Worm (Caenorhabditis elegans) whole organism, young adult: ENCODE measurements around the gene R07E5.7.

Experiments used
- B0261.1 ChIP-seq: sonication (generic microtip); optimal IDR thresholded peaks from 2 replicates; lab custom pipeline; 2016; ENCODE audit warnings: mild to moderate bottlenecking, missing genetic modification characterization, moderate library complexity, missing compliant biosample characterization
- C06A6.2 ChIP-seq: fragments of 200-800 bp; sonication (Bioruptor generic); conservative IDR thresholded peaks from 2 replicates; pipeline ENCODE4 v1.3.6; 2022; ENCODE audit warnings: missing genetic modification characterization, missing compliant biosample characterization
- F10E7.11 ChIP-seq: sonication (generic microtip); optimal IDR thresholded peaks from 2 replicates; lab custom pipeline; 2017; ENCODE audit warnings: mild to moderate bottlenecking, missing genetic modification characterization, moderate library complexity, missing compliant biosample characterization
- F33H1.4 ChIP-seq: fragments of 200-800 bp; sonication (Bioruptor generic); IDR thresholded peaks from 2 replicates; pipeline ENCODE4 v1.3.6; 2022; ENCODE audit warnings: missing genetic modification reagents, missing genetic modification characterization, missing compliant biosample characterization
- F52B5.7 ChIP-seq: sonication (generic microtip); optimal IDR thresholded peaks from 2 replicates; lab custom pipeline; 2016; ENCODE audit warnings: mild to moderate bottlenecking, missing genetic modification characterization, missing compliant biosample characterization
- F57C9.4 ChIP-seq: sonication (generic microtip); optimal IDR thresholded peaks from 2 replicates; lab custom pipeline; 2017; ENCODE audit warnings: mild to moderate bottlenecking, missing genetic modification characterization, missing compliant biosample characterization
- T26A5.8 ChIP-seq: sonication (generic microtip); optimal IDR thresholded peaks from 2 replicates; lab custom pipeline; 2016; ENCODE audit warnings: missing genetic modification characterization, missing compliant biosample characterization
- Y53F4B.3 ChIP-seq: fragments of 200-800 bp; sonication (Bioruptor generic); IDR thresholded peaks from 2 replicates; pipeline ENCODE4 v1.3.6; 2022; ENCODE audit warnings: missing genetic modification reagents, missing genetic modification characterization, missing compliant biosample characterization
- Y56A3A.18 ChIP-seq: fragments of 200-800 bp; sonication (Bioruptor generic); IDR thresholded peaks from 2 replicates; pipeline ENCODE4 v1.3.6; 2022; ENCODE audit warnings: missing genetic modification reagents, missing genetic modification characterization, missing compliant biosample characterization
- Y67H2A.10 ChIP-seq: fragments of 200-800 bp; sonication (Bioruptor generic); conservative IDR thresholded peaks from 2 replicates; pipeline ENCODE4 v1.3.6; 2022; ENCODE audit warnings: missing genetic modification reagents, missing genetic modification characterization, missing compliant biosample characterization
- ZK185.1 ChIP-seq: sonication (generic microtip); optimal IDR thresholded peaks from 2 replicates; lab custom pipeline; 2016; ENCODE audit warnings: mild to moderate bottlenecking, missing genetic modification characterization, missing compliant biosample characterization; ENCODE audit not compliant: poor library complexity, severe bottlenecking
- ama-1 ChIP-seq, 3 experiments: fragments of 150-350 bp in 1 of 3; sonication (generic microtip) in 2 of 3; optimal IDR thresholded peaks; 2 replicates each; lab custom pipeline; 2014 to 2018; ENCODE audit warnings: missing biosample characterization in 2 of 3, missing genetic modification characterization in 2 of 3, missing genetic modification reagents in 2 of 3
- aptf-3 ChIP-seq: fragments of 200-800 bp; sonication (Bioruptor generic); IDR thresholded peaks from 2 replicates; pipeline ENCODE4 v1.3.6; 2022; ENCODE audit warnings: missing genetic modification characterization, missing compliant biosample characterization
- atf-7 ChIP-seq: sonication (generic microtip); optimal IDR thresholded peaks from 2 replicates; lab custom pipeline; 2017; ENCODE audit warnings: mild to moderate bottlenecking, missing genetic modification characterization, missing compliant biosample characterization
- athp-1 ChIP-seq: sonication (generic microtip); optimal IDR thresholded peaks from 2 replicates; lab custom pipeline; 2017; ENCODE audit warnings: mild to moderate bottlenecking, missing genetic modification characterization, missing compliant biosample characterization
- attf-5 ChIP-seq: fragments of 200-800 bp; sonication (Bioruptor generic); optimal IDR thresholded peaks from 2 replicates; lab custom pipeline; 2018; ENCODE audit warnings: mild to moderate bottlenecking, missing genetic modification characterization, missing compliant biosample characterization
- attf-6 ChIP-seq: fragments of 200-800 bp; sonication (Bioruptor generic); IDR thresholded peaks from 2 replicates; pipeline ENCODE4 v1.3.6; 2022; ENCODE audit warnings: missing genetic modification reagents, missing genetic modification characterization, missing compliant biosample characterization
- bed-1 ChIP-seq: fragments of 200-800 bp; sonication (Bioruptor generic); IDR thresholded peaks from 2 replicates; pipeline ENCODE4 v1.3.6; 2022; ENCODE audit warnings: missing genetic modification reagents, missing genetic modification characterization, missing compliant biosample characterization
- ccch-3 ChIP-seq: fragments of 200-800 bp; sonication (Bioruptor generic); optimal IDR thresholded peaks from 2 replicates; lab custom pipeline; 2018; ENCODE audit warnings: mild to moderate bottlenecking, missing genetic modification characterization, missing compliant biosample characterization
- ceh-40 ChIP-seq: fragments of 200-800 bp; sonication (Bioruptor generic); IDR thresholded peaks from 2 replicates; pipeline ENCODE4 v1.3.6; 2022; ENCODE audit warnings: missing genetic modification characterization, missing compliant biosample characterization
- ceh-79 ChIP-seq: sonication (generic microtip); optimal IDR thresholded peaks from 2 replicates; lab custom pipeline; 2017; ENCODE audit warnings: mild to moderate bottlenecking, missing genetic modification characterization, missing compliant biosample characterization
- die-1 ChIP-seq: sonication (generic microtip); optimal IDR thresholded peaks from 2 replicates; lab custom pipeline; 2016; ENCODE audit warnings: missing genotype, mild to moderate bottlenecking, missing genetic modification characterization, missing compliant biosample characterization
- dpl-1 ChIP-seq: fragments of 150-350 bp; optimal IDR thresholded peaks from 2 replicates; lab custom pipeline; 2014; ENCODE audit warnings: missing biosample characterization, missing genetic modification reagents, missing genetic modification characterization
- egl-44 ChIP-seq: fragments of 200-800 bp; sonication (Bioruptor generic); IDR thresholded peaks from 2 replicates; pipeline ENCODE4 v1.3.6; 2022; ENCODE audit warnings: missing genetic modification reagents, missing genetic modification characterization, missing compliant biosample characterization
- gei-17 ChIP-seq: fragments of 200-800 bp; sonication (Bioruptor generic); optimal IDR thresholded peaks from 2 replicates; lab custom pipeline; 2018; ENCODE audit warnings: mild to moderate bottlenecking, missing genetic modification characterization, missing compliant biosample characterization
- hmg-1.2 ChIP-seq: fragments of 200-800 bp; sonication (Bioruptor generic); IDR thresholded peaks from 2 replicates; pipeline ENCODE4 v1.3.6; 2022; ENCODE audit warnings: missing genetic modification reagents, missing genetic modification characterization, missing compliant biosample characterization
- hmg-20 ChIP-seq: fragments of 200-800 bp; sonication (Bioruptor generic); IDR thresholded peaks from 2 replicates; pipeline ENCODE4 v1.3.6; 2022; ENCODE audit warnings: missing genetic modification reagents, missing genetic modification characterization, missing compliant biosample characterization
- hrde-1 ChIP-seq: sonication (generic microtip); optimal IDR thresholded peaks from 2 replicates; lab custom pipeline; 2016; ENCODE audit warnings: missing genetic modification characterization, mild to moderate bottlenecking, missing compliant biosample characterization, moderate library complexity, missing genotype, missing genetic modification reagents, borderline replicate concordance
- lag-1 ChIP-seq: fragments of 200-800 bp; sonication (Bioruptor generic); IDR thresholded peaks from 2 replicates; pipeline ENCODE4 v1.3.6; 2022; ENCODE audit warnings: missing genetic modification reagents, missing genetic modification characterization, missing compliant biosample characterization
- let-607 ChIP-seq, 2 experiments: fragments of 200-800 bp in 1 of 2; sonication (Bioruptor generic) in 1 of 2; sonication (generic microtip) in 1 of 2; optimal IDR thresholded peaks; 2 replicates each; lab custom pipeline; 2016 to 2018; ENCODE audit warnings: mild to moderate bottlenecking in 2 of 2, missing compliant biosample characterization in 2 of 2, missing genetic modification characterization in 2 of 2, moderate library complexity in 2 of 2, missing genotype in 1 of 2
- lin-26 ChIP-seq: fragments of 200-800 bp; sonication (Bioruptor generic); IDR thresholded peaks from 2 replicates; pipeline ENCODE4 v1.3.6; 2022; ENCODE audit warnings: missing genetic modification reagents, missing genetic modification characterization, missing compliant biosample characterization
- lsl-1 ChIP-seq: fragments of 200-800 bp; sonication (Bioruptor generic); optimal IDR thresholded peaks from 2 replicates; lab custom pipeline; 2018; ENCODE audit warnings: mild to moderate bottlenecking, missing genetic modification characterization, moderate library complexity, missing compliant biosample characterization
- madf-8 ChIP-seq: fragments of 200-800 bp; sonication (Bioruptor generic); conservative IDR thresholded peaks from 2 replicates; pipeline ENCODE4 v1.3.6; 2022; ENCODE audit warnings: missing genetic modification reagents, missing genetic modification characterization, missing compliant biosample characterization
- mel-28 ChIP-seq: sonication (generic microtip); optimal IDR thresholded peaks from 2 replicates; lab custom pipeline; 2016; ENCODE audit warnings: borderline replicate concordance, mild to moderate bottlenecking, missing genetic modification characterization, missing compliant biosample characterization
- mes-4 ChIP-seq: sonication (generic microtip); optimal IDR thresholded peaks from 2 replicates; lab custom pipeline; 2016; ENCODE audit warnings: missing genotype, missing genetic modification characterization, missing compliant biosample characterization
- mxl-1 ChIP-seq: sonication (generic microtip); optimal IDR thresholded peaks from 2 replicates; lab custom pipeline; 2016; ENCODE audit warnings: missing genetic modification characterization, missing compliant biosample characterization
- nfya-1 ChIP-seq: sonication (generic microtip); optimal IDR thresholded peaks from 2 replicates; lab custom pipeline; 2017; ENCODE audit warnings: antibody characterized with exemption, missing compliant biosample characterization, missing genetic modification characterization, borderline replicate concordance; ENCODE audit not compliant: insufficient read depth
- nfya-2 ChIP-seq: fragments of 200-800 bp; sonication (Bioruptor generic); IDR thresholded peaks from 2 replicates; pipeline ENCODE4 v1.3.6; 2022; ENCODE audit warnings: missing genetic modification reagents, missing genetic modification characterization, missing compliant biosample characterization
- nfyb-1 ChIP-seq: fragments of 200-800 bp; sonication (Bioruptor generic); IDR thresholded peaks from 2 replicates; pipeline ENCODE4 v1.3.6; 2022; ENCODE audit warnings: missing genetic modification reagents, missing genetic modification characterization, missing compliant biosample characterization
- nhr-120 ChIP-seq: fragments of 200-800 bp; sonication (Bioruptor generic); IDR thresholded peaks from 2 replicates; pipeline ENCODE4 v1.3.6; 2022; ENCODE audit warnings: missing genetic modification characterization, missing compliant biosample characterization
- pha-4 ChIP-seq: fragments of 150-350 bp; sonication (generic microtip); optimal IDR thresholded peaks from 2 replicates; lab custom pipeline; 2014; ENCODE audit warnings: missing biosample characterization, missing genetic modification reagents, missing genetic modification characterization
- rpc-1 ChIP-seq, 2 experiments: fragments of 150-350 bp in 1 of 2; sonication (generic microtip) in 1 of 2; optimal IDR thresholded peaks; 2 replicates each; lab custom pipeline; 2014 to 2018; ENCODE audit warnings: missing biosample characterization in 1 of 2, missing genetic modification characterization in 1 of 2, missing genetic modification reagents in 1 of 2, missing genotype in 1 of 2
- sptf-2 ChIP-seq: fragments of 200-800 bp; sonication (Bioruptor generic); optimal IDR thresholded peaks from 2 replicates; lab custom pipeline; 2018; ENCODE audit warnings: mild to moderate bottlenecking, missing genetic modification characterization, missing compliant biosample characterization
- tbp1 ChIP-seq: fragments of 200-800 bp; sonication (Bioruptor generic); optimal IDR thresholded peaks from 2 replicates; lab custom pipeline; 2018; ENCODE audit warnings: mild to moderate bottlenecking, missing genetic modification characterization, missing compliant biosample characterization
- tlf-1 ChIP-seq: fragments of 200-800 bp; sonication (Bioruptor generic); optimal IDR thresholded peaks from 2 replicates; lab custom pipeline; 2018; ENCODE audit warnings: mild to moderate bottlenecking, missing genetic modification characterization, missing compliant biosample characterization
- xnd-1 ChIP-seq: sonication (generic microtip); optimal IDR thresholded peaks from 2 replicates; lab custom pipeline; 2016; ENCODE audit warnings: missing genotype, missing genetic modification reagents, missing genetic modification characterization, missing compliant biosample characterization
- zim-3 ChIP-seq: sonication (generic microtip); optimal IDR thresholded peaks from 2 replicates; lab custom pipeline; 2017; ENCODE audit warnings: mild to moderate bottlenecking, missing genetic modification characterization, moderate library complexity, missing compliant biosample characterization

Gene R07E5.7

ce11 chrIII:4419117-4419978 lies at the start of gene R07E5.7, which contains the start of gene cku-80:
Gene R07E5.7 (minus strand): TSS chrIII:4419167.
Gene cku-80 (plus strand): TSS chrIII:4419848.
- TF ChIP-seq ZK185.1, result peak; percentile 0
- TF ChIP-seq attf-5 (GFP tag; lab: Kevin White, UChicago), result peak; percentile 79
- TF ChIP-seq athp-1 (tag; lab: Kevin White, UChicago), result no peak
- TF ChIP-seq zim-3 (tag; lab: Kevin White, UChicago), result no peak
- TF ChIP-seq attf-6 (GFP tag; lab: Robert Waterston, UW), result no peak
- TF ChIP-seq ccch-3 (GFP tag; lab: Kevin White, UChicago), result no peak
- TF ChIP-seq nfyb-1 (GFP tag; lab: Robert Waterston, UW), result no peak
- TF ChIP-seq lag-1, result no peak
- no peak for TF ChIP-seq gei-17 (GFP tag; lab: Kevin White, UChicago)
- peak; percentile 45 for TF ChIP-seq lsl-1
- TF ChIP-seq madf-8 (GFP tag; lab: Robert Waterston, UW), result peak; percentile 23; the same call in 1 of the 2 replicates
- no peak for TF ChIP-seq mes-4 (tag; lab: Kevin White, UChicago)
- peak in 1 of 2 experiments; percentile 6 for TF ChIP-seq let-607 (tag; optimal IDR thresholded peaks at IDR 0.05; lab: Kevin White, UChicago)
- no peak for TF ChIP-seq mxl-1 (tag; lab: Kevin White, UChicago)
- peak; percentile 39 for TF ChIP-seq hmg-1.2
- no peak for TF ChIP-seq nhr-120
- TF ChIP-seq B0261.1 (tag; lab: Kevin White, UChicago), result no peak
- TF ChIP-seq Y56A3A.18, result no peak
- TF ChIP-seq hmg-20, result no peak
- no peak for TF ChIP-seq ama-1 (optimal IDR thresholded peaks at IDR 0.05; lab: Kevin White, UChicago)
- TF ChIP-seq ama-1 (GFP tag; optimal IDR thresholded peaks at IDR 0.05; lab: Kevin White, UChicago), result no peak
- TF ChIP-seq F10E7.11 (tag; lab: Kevin White, UChicago), result no peak
- TF ChIP-seq pha-4 (tag; lab: Kevin White, UChicago), result no peak
- no peak for TF ChIP-seq atf-7 (tag; lab: Kevin White, UChicago)
- no peak for TF ChIP-seq ceh-79 (tag; lab: Kevin White, UChicago)
- TF ChIP-seq hrde-1 (tag; lab: Kevin White, UChicago), result no peak
- TF ChIP-seq die-1 (tag; lab: Kevin White, UChicago), result no peak
- TF ChIP-seq C06A6.2, result no peak
- TF ChIP-seq ceh-40 (GFP tag; lab: Robert Waterston, UW), result no peak
- TF ChIP-seq T26A5.8 (tag; lab: Kevin White, UChicago), result no peak
- no peak for TF ChIP-seq Y53F4B.3 (GFP tag; lab: Robert Waterston, UW)
- TF ChIP-seq dpl-1 (GFP tag; lab: Kevin White, UChicago), result peak; percentile 72
- TF ChIP-seq Y67H2A.10 (GFP tag; lab: Robert Waterston, UW), result no peak
- no peak for TF ChIP-seq bed-1
- TF ChIP-seq lin-26 (GFP tag; lab: Robert Waterston, UW), result no peak
- no peak for TF ChIP-seq nfya-2 (GFP tag; lab: Robert Waterston, UW)
- TF ChIP-seq xnd-1 (tag; lab: Kevin White, UChicago), result no peak
- no peak for TF ChIP-seq aptf-3 (GFP tag; lab: Robert Waterston, UW)
- peak; percentile 45 for TF ChIP-seq F33H1.4 (GFP tag; lab: Robert Waterston, UW)
- peak; percentile 27 for TF ChIP-seq tlf-1 (GFP tag; lab: Kevin White, UChicago)
- TF ChIP-seq mel-28 (tag; lab: Kevin White, UChicago), result no peak
- TF ChIP-seq tbp1 (GFP tag; lab: Kevin White, UChicago), result peak; percentile 43
- no peak for TF ChIP-seq F52B5.7 (tag; lab: Kevin White, UChicago)
- TF ChIP-seq egl-44, result no peak
- no peak for TF ChIP-seq rpc-1 (optimal IDR thresholded peaks at IDR 0.05; lab: Kevin White, UChicago)
- TF ChIP-seq rpc-1 (tag; optimal IDR thresholded peaks at IDR 0.05; lab: Kevin White, UChicago), result no peak
- no peak for TF ChIP-seq sptf-2 (GFP tag; lab: Kevin White, UChicago)
- TF ChIP-seq nfya-1 (tag; lab: Kevin White, UChicago), result no peak
- TF ChIP-seq F57C9.4 (tag; lab: Kevin White, UChicago), result no peak
